Worm (Caenorhabditis elegans): ENCODE results near the gene ndub-6.

DNA sequence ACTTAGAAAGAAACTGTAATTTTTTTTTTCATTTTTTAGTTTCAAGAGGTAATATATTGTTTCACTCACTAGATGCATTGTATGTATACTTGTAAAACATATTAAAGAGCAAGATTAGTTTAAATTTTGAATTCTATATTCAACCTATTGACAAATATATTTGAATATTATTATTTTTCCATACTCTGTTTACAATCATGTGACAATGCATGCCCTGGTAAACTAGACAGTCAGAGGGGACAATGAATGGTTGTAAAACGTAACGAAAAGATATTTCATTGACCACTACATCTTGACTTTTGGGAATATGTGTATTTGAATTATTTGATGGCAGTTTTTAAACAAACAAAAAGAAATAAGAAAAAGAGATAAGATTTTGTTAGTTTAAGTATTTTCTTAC lies 29.9 kb upstream of the ndub-6 start:
- TF ChIP-seq nhr-90 (tag; optimal IDR thresholded peaks at IDR 0.05), result no peak
- no peak for TF ChIP-seq snpc-4 (GFP tag; optimal IDR thresholded peaks at IDR 0.05)
- TF ChIP-seq snpc-4 (tag; optimal IDR thresholded peaks at IDR 0.05), result no peak
- no peak for TF ChIP-seq ama-1 (optimal IDR thresholded peaks at IDR 0.05)
- no peak for TF ChIP-seq ama-1 (GFP tag; optimal IDR thresholded peaks at IDR 0.05)
- no peak for TF ChIP-seq fkh-3 (tag; optimal IDR thresholded peaks at IDR 0.05)
- no peak for TF ChIP-seq bed-2 (GFP tag; IDR thresholded peaks at IDR 0.05)
- TF ChIP-seq egl-18 (GFP tag; IDR thresholded peaks at IDR 0.05), result no peak
- TF ChIP-seq atf-7 (tag; optimal IDR thresholded peaks at IDR 0.05), result no peak
- TF ChIP-seq lag-1 (GFP tag; IDR thresholded peaks at IDR 0.05), result no peak
- no peak for TF ChIP-seq unc-62 (GFP tag; optimal IDR thresholded peaks at IDR 0.05)
- TF ChIP-seq madf-10 (tag; optimal IDR thresholded peaks at IDR 0.05), result no peak
- TF ChIP-seq hlh-26 (GFP tag; conservative IDR thresholded peaks at IDR 0.05), result no peak
- no peak for TF ChIP-seq repo-1 (tag; optimal IDR thresholded peaks at IDR 0.05)
- no peak for TF ChIP-seq F23B12.7 (tag; optimal IDR thresholded peaks at IDR 0.05; ENCODE audit: insufficient read depth)

Measured in whole organism, young adult.